Fruit fly (Drosophila melanogaster): ENCODE results near the gene Glyp.

Gene Glyp

DNA sequence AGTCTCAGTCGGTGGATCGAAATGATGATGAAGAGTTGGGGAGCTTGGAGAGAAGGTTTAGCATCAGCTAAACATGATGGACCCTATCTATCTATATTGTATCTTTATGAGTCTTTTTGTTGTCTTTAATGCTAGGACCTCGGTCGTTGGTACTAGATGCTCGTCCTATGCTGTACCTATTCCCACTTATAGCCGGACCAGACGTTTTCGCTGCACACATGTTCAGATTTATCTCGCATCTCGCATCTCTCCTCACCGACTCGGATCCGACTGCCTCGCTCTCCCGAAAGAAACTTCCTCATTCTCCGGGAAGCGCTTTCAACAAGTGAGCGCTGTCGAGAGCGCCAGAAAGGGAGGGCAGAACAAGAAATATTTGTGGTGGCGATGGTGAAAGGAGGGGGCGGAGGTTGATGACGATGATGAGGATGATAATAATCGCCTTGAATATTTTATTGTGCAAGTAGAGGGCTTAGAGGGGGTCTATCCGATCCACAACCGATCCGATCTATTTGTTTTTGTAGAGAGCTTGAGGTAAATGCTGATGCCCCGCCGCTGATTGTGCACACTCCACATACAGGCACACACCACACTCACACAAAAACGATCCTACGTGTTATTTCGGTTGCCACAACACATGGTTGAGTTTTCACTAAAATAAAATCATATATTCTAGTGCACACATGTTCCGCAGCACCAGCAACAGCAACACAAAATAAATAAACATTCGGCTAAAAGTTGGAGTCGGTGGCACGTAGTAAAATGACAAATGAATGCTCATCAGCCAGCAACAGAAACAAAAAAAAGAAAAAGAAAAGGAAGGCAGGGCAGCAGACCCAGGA, 32.3 kb downstream of the Glyp start (continued):
- TF ChIP-seq lab (GFP tag; optimal IDR thresholded peaks at IDR 0.05) (no peak), CG16815 (GFP tag; optimal IDR thresholded peaks at IDR 0.05) (no peak), seq (GFP tag; IDR thresholded peaks at IDR 0.05) (no peak), Aef1 (GFP tag; IDR thresholded peaks at IDR 0.05) (no peak), CG9876 (GFP tag; optimal IDR thresholded peaks at IDR 0.05) (no peak), Sin3A (optimal IDR thresholded peaks at IDR 0.05) (no peak), al (GFP tag; IDR thresholded peaks at IDR 0.05) (no peak), CG4404 (GFP tag; IDR thresholded peaks at IDR 0.05) (no peak), CG11504 (tag; optimal IDR thresholded peaks at IDR 0.05) (peak; percentile 19), Sox102F (GFP tag; optimal IDR thresholded peaks at IDR 0.05) (no peak), fd64A (GFP tag; optimal IDR thresholded peaks at IDR 0.05) (no peak), sqz (GFP tag; optimal IDR thresholded peaks at IDR 0.05) (no peak), CG10147 (GFP tag; optimal IDR thresholded peaks at IDR 0.05) (no peak), hkb (optimal IDR thresholded peaks at IDR 0.05) (no peak), hkb (GFP tag; IDR thresholded peaks at IDR 0.05) (no peak), Meics (GFP tag; optimal IDR thresholded peaks at IDR 0.05) (no peak), sd (tag; optimal IDR thresholded peaks at IDR 0.05) (peak; percentile 60), lmd (GFP tag; IDR thresholded peaks at IDR 0.05) (no peak), CG13424 (tag; optimal IDR thresholded peaks at IDR 0.05) (no peak), HHEX (GFP tag; optimal IDR thresholded peaks at IDR 0.05) (no peak), Hsf (GFP tag; optimal IDR thresholded peaks at IDR 0.05) (no peak), Mrtf (GFP tag; IDR thresholded peaks at IDR 0.05) (no peak), jumu (GFP tag; optimal IDR thresholded peaks at IDR 0.05) (peak; percentile 6), kni (GFP tag; optimal IDR thresholded peaks at IDR 0.05) (no peak), gce (GFP tag; IDR thresholded peaks at IDR 0.05) (no peak), mam (GFP tag; optimal IDR thresholded peaks at IDR 0.05) (no peak), pb (GFP tag; optimal IDR thresholded peaks at IDR 0.05) (no peak), Hr51 (GFP tag; optimal IDR thresholded peaks at IDR 0.05) (no peak), Rfx (GFP tag; IDR thresholded peaks at IDR 0.05) (no peak), Doc3 (GFP tag; IDR thresholded peaks at IDR 0.05; ENCODE audit: partially characterized antibody) (no peak), CG4360 (GFP tag; IDR thresholded peaks at IDR 0.05) (no peak), twi (tag; optimal IDR thresholded peaks at IDR 0.05) (peak; percentile 100), CG3995 (GFP tag; optimal IDR thresholded peaks at IDR 0.05) (no peak), CG10366 (GFP tag; IDR thresholded peaks at IDR 0.05) (no peak; the same call in 1 of the 2 replicates), CG4707 (GFP tag; optimal IDR thresholded peaks at IDR 0.05) (peak; percentile 5), her (GFP tag; optimal IDR thresholded peaks at IDR 0.05) (no peak), pan (optimal IDR thresholded peaks at IDR 0.05) (no peak), pan (GFP tag; optimal IDR thresholded peaks at IDR 0.05 in 1 of 2, IDR thresholded peaks at IDR 0.05 in 1 of 2) (no peak), CG9215 (GFP tag; IDR thresholded peaks at IDR 0.05) (no peak), Xbp1 (GFP tag; optimal IDR thresholded peaks at IDR 0.05) (peak; percentile 33), CG33213 (GFP tag; optimal IDR thresholded peaks at IDR 0.05) (no peak), exex (tag; optimal IDR thresholded peaks at IDR 0.05) (no peak), nmo (GFP tag; optimal IDR thresholded peaks at IDR 0.05) (no peak), Dip2 (GFP tag; IDR thresholded peaks at IDR 0.05) (no peak), vvl (GFP tag; IDR thresholded peaks at IDR 0.05) (peak; percentile 6; the same call in 1 of the 2 replicates), CG17612 (GFP tag; IDR thresholded peaks at IDR 0.05) (no peak), vfl (GFP tag; optimal IDR thresholded peaks at IDR 0.05) (no peak), zfh2 (GFP tag; optimal IDR thresholded peaks at IDR 0.05) (no peak), CG33557 (GFP tag; optimal IDR thresholded peaks at IDR 0.05) (no peak), bigmax (GFP tag; optimal IDR thresholded peaks at IDR 0.05) (no peak)
